Fruit fly (Drosophila melanogaster): ENCODE data around the gene dmrt99B.

Gene dmrt99B

dm6 chr3R:29736678-29737093, 44.3 kb downstream of the dmrt99B start, which contains the start of the genes CG7601 and CIA30 (continued):
- TF ChIP-seq HLHmδ (GFP tag; optimal IDR thresholded peaks at IDR 0.05), result no peak
- TF ChIP-seq vnd (GFP tag; IDR thresholded peaks at IDR 0.05; ENCODE audit: partially characterized antibody), result no peak
- peak; percentile 99 for TF ChIP-seq CG30403 (GFP tag; optimal IDR thresholded peaks at IDR 0.05)
- no peak for TF ChIP-seq cad (GFP tag; optimal IDR thresholded peaks at IDR 0.05)
- TF ChIP-seq CG17568 (GFP tag; optimal IDR thresholded peaks at IDR 0.05), result no peak
- peak; percentile 100 for TF ChIP-seq chm (GFP tag; IDR thresholded peaks at IDR 0.05)
- peak; percentile 100 for TF ChIP-seq Doc2 (GFP tag; IDR thresholded peaks at IDR 0.05)
- TF ChIP-seq insv (GFP tag; optimal IDR thresholded peaks at IDR 0.05), result peak; percentile 25 to 68
- TF ChIP-seq her (GFP tag; optimal IDR thresholded peaks at IDR 0.05), result peak; percentile 97
- TF ChIP-seq Rx (GFP tag; IDR thresholded peaks at IDR 0.05), result peak; percentile 100
- TF ChIP-seq tgo (GFP tag; IDR thresholded peaks at IDR 0.05), result peak; percentile 100
- peak; percentile 91 for TF ChIP-seq Hand (GFP tag; optimal IDR thresholded peaks at IDR 0.05)
- peak; percentile 99 for TF ChIP-seq Side (GFP tag; optimal IDR thresholded peaks at IDR 0.05)
- TF ChIP-seq CG10959 (GFP tag; IDR thresholded peaks at IDR 0.05), result peak; percentile 100
- TF ChIP-seq klu (GFP tag; IDR thresholded peaks at IDR 0.05), result peak; percentile 100
- TF ChIP-seq CG2199 (GFP tag; IDR thresholded peaks at IDR 0.05), result peak; percentile 100
- no peak for TF ChIP-seq abd-A (tag; optimal IDR thresholded peaks at IDR 0.05)
- TF ChIP-seq CG10979 (tag; optimal IDR thresholded peaks at IDR 0.05), result peak; percentile 97
- no peak for TF ChIP-seq Lpt (GFP tag; optimal IDR thresholded peaks at IDR 0.05)
- TF ChIP-seq Hmx (GFP tag; optimal IDR thresholded peaks at IDR 0.05), result peak; percentile 96
- peak; percentile 99 for TF ChIP-seq CG4424 (GFP tag; optimal IDR thresholded peaks at IDR 0.05)
- peak; percentile 98 for TF ChIP-seq CG4820 (GFP tag; optimal IDR thresholded peaks at IDR 0.05)
- no peak for TF ChIP-seq sc (optimal IDR thresholded peaks at IDR 0.05)
- peak; percentile 91 for TF ChIP-seq sc (GFP tag; optimal IDR thresholded peaks at IDR 0.05)
- TF ChIP-seq CG1602 (GFP tag; optimal IDR thresholded peaks at IDR 0.05), result peak; percentile 98
- peak; percentile 97 for TF ChIP-seq tap (tag; optimal IDR thresholded peaks at IDR 0.05)
- TF ChIP-seq CG17385 (GFP tag; optimal IDR thresholded peaks at IDR 0.05), result peak; percentile 91
- peak; percentile 95 for TF ChIP-seq MTF-1 (GFP tag; optimal IDR thresholded peaks at IDR 0.05; ENCODE audit: borderline replicate concordance)
- TF ChIP-seq pnt (GFP tag; optimal IDR thresholded peaks at IDR 0.05), result peak; percentile 99
- no peak for TF ChIP-seq CG2129 (GFP tag; IDR thresholded peaks at IDR 0.05; ENCODE audit: partially characterized antibody)
- peak; percentile 98 for TF ChIP-seq shn (GFP tag; optimal IDR thresholded peaks at IDR 0.05)
- peak; percentile 93 for TF ChIP-seq CG6254 (GFP tag; optimal IDR thresholded peaks at IDR 0.05)
- peak; percentile 97 for TF ChIP-seq sima (GFP tag; optimal IDR thresholded peaks at IDR 0.05)
- peak; percentile 97 for TF ChIP-seq emc (GFP tag; optimal IDR thresholded peaks at IDR 0.05)
- TF ChIP-seq CkIIα-i1 (GFP tag; IDR thresholded peaks at IDR 0.05), result peak; percentile 100
- peak; percentile 98 for TF ChIP-seq tx (GFP tag; optimal IDR thresholded peaks at IDR 0.05)
- TF ChIP-seq Taf1 (GFP tag; IDR thresholded peaks at IDR 0.05), result peak; percentile 100
- TF ChIP-seq kni (GFP tag; optimal IDR thresholded peaks at IDR 0.05), result peak; percentile 95
- TF ChIP-seq mam (GFP tag; optimal IDR thresholded peaks at IDR 0.05), result peak; percentile 100
- peak; percentile 100 for TF ChIP-seq CG34422 (GFP tag; IDR thresholded peaks at IDR 0.05)
- peak; percentile 94 for TF ChIP-seq cato (GFP tag; optimal IDR thresholded peaks at IDR 0.05; ENCODE audit: borderline replicate concordance)
- peak; percentile 98 for TF ChIP-seq slou (GFP tag; optimal IDR thresholded peaks at IDR 0.05)
- no peak for TF ChIP-seq sna (GFP tag; IDR thresholded peaks at IDR 0.05; ENCODE audit: partially characterized antibody)
- TF ChIP-seq gsb (GFP tag; IDR thresholded peaks at IDR 0.05), result peak; percentile 100
- peak; percentile 98 for TF ChIP-seq CG16863 (GFP tag; optimal IDR thresholded peaks at IDR 0.05)
- peak; percentile 46 for TF ChIP-seq CG7745 (tag; optimal IDR thresholded peaks at IDR 0.05)
- peak; percentile 93 for TF ChIP-seq D19B (GFP tag; optimal IDR thresholded peaks at IDR 0.05)
- peak; percentile 70 for TF ChIP-seq bigmax (GFP tag; optimal IDR thresholded peaks at IDR 0.05)
- TF ChIP-seq chif (GFP tag; optimal IDR thresholded peaks at IDR 0.05), result peak; percentile 98
- 0 out of 3 replicates have a peak, but pooled peaks have one; percentile 41 for TF ChIP-seq knrl (GFP tag; IDR thresholded peaks at IDR 0.05; ENCODE audit: partially characterized antibody)
- TF ChIP-seq Oli (tag; optimal IDR thresholded peaks at IDR 0.05), result peak; percentile 96

Measured in whole organism, embryonic.